Worm (Caenorhabditis elegans): ENCODE measurements around the gene R03D7.8.

The R03D7.8 gene

ce11 chrII:10990592-10990991 lies 33.9 kb upstream of the R03D7.8 start:
- no peak for TF ChIP-seq gei-17 (GFP tag; optimal IDR thresholded peaks at IDR 0.05)
- TF ChIP-seq lsy-27 (tag; optimal IDR thresholded peaks at IDR 0.05; ENCODE audit: borderline replicate concordance, insufficient read depth), result no peak
- TF ChIP-seq K12H6.12 (tag; optimal IDR thresholded peaks at IDR 0.05), result no peak
- no peak for TF ChIP-seq sptf-2 (GFP tag; optimal IDR thresholded peaks at IDR 0.05)
- no peak for TF ChIP-seq ztf-18 (tag; optimal IDR thresholded peaks at IDR 0.05)
- no peak for TF ChIP-seq ceh-40 (GFP tag; IDR thresholded peaks at IDR 0.05)
- no peak for TF ChIP-seq Y53G8AR.9 (GFP tag; conservative IDR thresholded peaks at IDR 0.05)
- no peak for TF ChIP-seq lag-1 (GFP tag; IDR thresholded peaks at IDR 0.05)
- no peak for TF ChIP-seq pbrm-1 (GFP tag; IDR thresholded peaks at IDR 0.05)
- no peak for TF ChIP-seq egl-18 (GFP tag; IDR thresholded peaks at IDR 0.05)
- TF ChIP-seq K11D2.4 (GFP tag; IDR thresholded peaks at IDR 0.05), result no peak
- TF ChIP-seq fkh-3 (tag; optimal IDR thresholded peaks at IDR 0.05), result no peak
- no peak for TF ChIP-seq nfya-1 (tag; optimal IDR thresholded peaks at IDR 0.05; ENCODE audit: borderline replicate concordance, insufficient read depth)

ce11 chrII:10989180-10989579 lies 32.5 kb upstream of the R03D7.8 start:
- no peak for TF ChIP-seq nhr-90 (tag; optimal IDR thresholded peaks at IDR 0.05)
- TF ChIP-seq snpc-1.3 (tag; optimal IDR thresholded peaks at IDR 0.05; ENCODE audit: insufficient read depth), result no peak
- TF ChIP-seq tbx-9 (tag; optimal IDR thresholded peaks at IDR 0.05; ENCODE audit: borderline replicate concordance), result no peak
- TF ChIP-seq egrh-3 (GFP tag; IDR thresholded peaks at IDR 0.05), result no peak
- TF ChIP-seq Y79H2A.3 (GFP tag; conservative IDR thresholded peaks at IDR 0.05), result no peak
- TF ChIP-seq C17E4.6 (GFP tag; IDR thresholded peaks at IDR 0.05), result no peak
- TF ChIP-seq dox-1 (GFP tag; IDR thresholded peaks at IDR 0.05), result no peak
- TF ChIP-seq zim-3 (tag; optimal IDR thresholded peaks at IDR 0.05), result no peak
- no peak for TF ChIP-seq ekl-4 (GFP tag; IDR thresholded peaks at IDR 0.05)
- no peak for TF ChIP-seq nfyb-1 (GFP tag; IDR thresholded peaks at IDR 0.05)

- TF ChIP-seq efl-1 (GFP tag; optimal IDR thresholded peaks at IDR 0.05) (no peak), ZK185.1 (tag; optimal IDR thresholded peaks at IDR 0.05; ENCODE audit: poor library complexity, severe bottlenecking) (no peak), tlf-1 (GFP tag; optimal IDR thresholded peaks at IDR 0.05) (no peak), snpc-1.1 (tag; optimal IDR thresholded peaks at IDR 0.05; ENCODE audit: insufficient read depth) (no peak), F57C9.4 (tag; optimal IDR thresholded peaks at IDR 0.05) (no peak), F23B12.7 (tag; optimal IDR thresholded peaks at IDR 0.05; ENCODE audit: insufficient read depth) (no peak), ets-4 (GFP tag; optimal IDR thresholded peaks at IDR 0.05) (no peak), zfh-2 (GFP tag; conservative IDR thresholded peaks at IDR 0.05) (no peak)
Observed at ce11 chrII:10988575-10988974, 31.9 kb upstream of the R03D7.8 start.

ce11 chrII:10986461-10987090 lies 29.9 kb upstream of the R03D7.8 start:
- no peak for TF ChIP-seq mel-28 (tag; optimal IDR thresholded peaks at IDR 0.05; ENCODE audit: borderline replicate concordance)
- 0 out of 2 replicates have a peak, but pooled peaks have one; percentile 49 for TF ChIP-seq zfh-2 (GFP tag; conservative IDR thresholded peaks at IDR 0.05)

Measured in whole organism, young adult.